Worm (Caenorhabditis elegans): ENCODE data around the gene wrt-5.

DNA sequence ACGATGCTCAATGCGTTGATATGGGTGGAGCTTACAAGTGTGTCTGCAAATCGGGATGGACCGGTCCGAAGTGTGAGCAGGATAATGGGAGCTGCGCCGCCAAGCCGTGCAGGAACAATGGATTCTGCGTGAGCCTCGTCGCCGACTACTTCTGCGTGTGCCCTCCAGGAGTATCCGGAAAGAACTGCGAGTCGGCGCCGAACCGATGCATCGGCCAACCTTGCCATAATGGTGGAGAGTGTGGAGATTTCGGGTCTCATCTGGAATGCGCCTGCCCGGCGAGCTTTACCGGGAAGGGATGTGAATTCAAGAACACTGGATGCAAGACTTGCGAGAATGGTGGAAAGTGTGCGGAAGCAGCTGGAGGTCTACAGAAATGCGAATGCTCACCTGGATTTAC, 41.5 kb downstream of the wrt-5 start:
- no peak for TF ChIP-seq unc-39 (tag; optimal IDR thresholded peaks at IDR 0.05)
- TF ChIP-seq sptf-1 (tag; optimal IDR thresholded peaks at IDR 0.05): no peak
- no peak for TF ChIP-seq nhr-12 (tag; optimal IDR thresholded peaks at IDR 0.05)
- TF ChIP-seq mab-5 (tag; optimal IDR thresholded peaks at IDR 0.05): no peak
- TF ChIP-seq ces-1 (GFP tag; optimal IDR thresholded peaks at IDR 0.05): no peak
- TF ChIP-seq snpc-4 (tag; optimal IDR thresholded peaks at IDR 0.05): no peak
- TF ChIP-seq tbx-8 (GFP tag; optimal IDR thresholded peaks at IDR 0.05): no peak
- no peak for TF ChIP-seq elt-3 (tag; optimal IDR thresholded peaks at IDR 0.05)
- TF ChIP-seq blmp-1 (tag; optimal IDR thresholded peaks at IDR 0.05): no peak
- TF ChIP-seq nhr-237 (tag; optimal IDR thresholded peaks at IDR 0.05): no peak

Measured in whole organism, mixed stage, embryonic.